Worm (Caenorhabditis elegans) whole organism, L4 larva: ENCODE data around the gene M18.3.

ENCODE experiments used
- aly-2 ChIP-seq: sonication (generic microtip); optimal IDR thresholded peaks from 2 replicates; lab custom pipeline; 2018; ENCODE audit warnings: missing biosample characterization, missing genetic modification characterization
- daf-8 ChIP-seq: fragments of 200-800 bp; sonication (Bioruptor generic); IDR thresholded peaks from 2 replicates; pipeline ENCODE4 v1.3.6; 2022; ENCODE audit warnings: missing genetic modification characterization, missing compliant biosample characterization
- dmd-6 ChIP-seq: fragments of 200-800 bp; sonication (Bioruptor generic); IDR thresholded peaks from 2 replicates; pipeline ENCODE4 v1.3.6; 2022; ENCODE audit warnings: missing genetic modification reagents, missing genetic modification characterization, missing compliant biosample characterization
- dpl-1 ChIP-seq: fragments of 150-350 bp; optimal IDR thresholded peaks from 2 replicates; lab custom pipeline; 2014; ENCODE audit warnings: missing biosample characterization, missing genetic modification reagents, missing genetic modification characterization
- lsy-2 ChIP-seq, 2 experiments: fragments of 150-350 bp in 1 of 2; sonication (generic microtip) in 1 of 2; optimal IDR thresholded peaks; 2 replicates each; lab custom pipeline; 2014 to 2017; ENCODE audit warnings: missing biosample characterization in 2 of 2, missing genetic modification characterization in 2 of 2
- nhr-237 ChIP-seq: sonication (generic microtip); optimal IDR thresholded peaks from 2 replicates; lab custom pipeline; 2017; ENCODE audit warnings: missing biosample characterization, missing genetic modification characterization
- nhr-6 ChIP-seq: fragments of 150-350 bp; optimal IDR thresholded peaks from 2 replicates; lab custom pipeline; 2014; ENCODE audit warnings: missing biosample characterization, missing genetic modification characterization
- unc-62 ChIP-seq, 3 experiments: fragments of 150-350 bp in 1 of 3; sonication (generic microtip); optimal IDR thresholded peaks in 2 of 3; peaks in 1 of 3; 1 replicate in 1 of 3; 2 replicates in 2 of 3; lab custom pipeline; 2014 to 2017; ENCODE audit warnings: missing biosample characterization in 3 of 3, missing genetic modification characterization in 3 of 3, missing genetic modification reagents in 3 of 3, missing genotype in 1 of 3

DNA sequence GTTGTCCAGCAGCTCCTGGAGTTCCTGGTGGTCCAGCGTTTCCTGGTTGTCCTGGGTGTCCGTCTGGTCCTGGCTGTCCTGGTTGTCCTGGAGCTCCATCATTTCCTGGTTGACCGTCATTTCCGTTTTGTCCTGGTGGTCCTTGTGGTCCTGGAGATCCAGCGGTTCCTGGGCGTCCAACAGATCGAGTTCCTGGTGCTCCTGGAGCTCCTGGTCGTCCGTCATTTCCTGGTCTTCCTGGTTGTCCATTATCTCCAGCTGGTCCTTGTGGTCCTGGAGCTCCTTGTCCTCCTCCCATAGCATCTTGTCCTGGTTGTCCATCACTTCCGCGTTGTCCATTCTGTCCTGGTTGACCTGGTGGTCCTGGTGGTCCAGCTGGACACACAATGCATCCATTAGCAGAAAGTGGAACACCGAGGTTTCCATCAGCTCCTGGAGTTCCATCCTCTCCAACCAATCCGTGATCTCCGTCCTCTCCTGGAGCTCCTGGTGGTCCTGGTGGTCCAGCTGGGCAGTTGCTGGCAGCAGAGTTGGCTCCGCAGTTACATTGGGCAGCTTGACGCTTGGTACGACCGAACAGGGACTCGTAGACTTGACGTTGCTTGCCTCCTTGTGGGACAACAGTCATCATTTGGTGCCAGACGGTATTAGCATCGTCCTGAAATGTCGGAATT is 3.5 kb downstream of the M18.3 start:
- TF ChIP-seq unc-62 (GFP tag; optimal IDR thresholded peaks at IDR 0.05 in 1 of 2; lab: Kevin White, UChicago) (no peak), unc-62 (tag; optimal IDR thresholded peaks at IDR 0.05; lab: Kevin White, UChicago) (no peak), nhr-6 (tag; lab: Kevin White, UChicago) (no peak), daf-8 (GFP tag; lab: Robert Waterston, UW) (no peak), dpl-1 (GFP tag; lab: Kevin White, UChicago) (no peak), dmd-6 (GFP tag; lab: Robert Waterston, UW) (no peak), lsy-2 (tag; optimal IDR thresholded peaks at IDR 0.05; lab: Kevin White, UChicago) (no peak), aly-2 (tag; lab: Kevin White, UChicago) (no peak), nhr-237 (tag; lab: Kevin White, UChicago) (no peak)
